Worm (Caenorhabditis elegans): ENCODE measurements around the gene nhr-187.

- TF ChIP-seq ztf-4 (tag; optimal IDR thresholded peaks at IDR 0.05) (no peak), nhr-76 (tag; optimal IDR thresholded peaks at IDR 0.05) (no peak), fkh-10 (GFP tag; optimal IDR thresholded peaks at IDR 0.05) (no peak), unc-62 (GFP tag; optimal IDR thresholded peaks at IDR 0.05) (no peak), mab-9 (GFP tag; IDR thresholded peaks at IDR 0.05) (no peak), ama-1 (optimal IDR thresholded peaks at IDR 0.05) (no peak), nhr-237 (tag; optimal IDR thresholded peaks at IDR 0.05) (no peak), nhr-47 (tag; optimal IDR thresholded peaks at IDR 0.05) (no peak), jun-1 (tag; optimal IDR thresholded peaks at IDR 0.05) (no peak), nhr-11 (tag; optimal IDR thresholded peaks at IDR 0.05) (no peak)
These were observed 43.1 kb upstream of the nhr-187 start, which contains the start of gene nhr-156 for ce11 chrV:3905841-3906240.

All from whole organism, L1 larva.